Fruit fly (Drosophila melanogaster) whole organism, embryonic: ENCODE measurements around the gene GlyRS.

ENCODE experiments used
- Adf1 ChIP-seq: fragments of 200-800 bp; sonication (Bioruptor generic); IDR thresholded peaks from 2 replicates; pipeline ENCODE4 v1.3.6; 2022; ENCODE audit warnings: missing biosample characterization, missing genetic modification characterization
- CG10209 ChIP-seq: fragments of 200-800 bp; sonication (Bioruptor generic); optimal IDR thresholded peaks from 3 replicates; lab custom pipeline; 2017; ENCODE audit warnings: missing biosample characterization, mild to moderate bottlenecking, missing genetic modification characterization, missing genetic modification reagents
- CG10543 ChIP-seq: fragments of 200-800 bp; sonication (Bioruptor generic); optimal IDR thresholded peaks from 3 replicates; lab custom pipeline; 2017; ENCODE audit warnings: missing biosample characterization, mild to moderate bottlenecking, missing genetic modification characterization, moderate library complexity
- CG12155 ChIP-seq: fragments of 200-800 bp; sonication (Bioruptor generic); optimal IDR thresholded peaks from 3 replicates; lab custom pipeline; 2016; ENCODE audit warnings: missing biosample characterization, missing genetic modification characterization
- CG12236 ChIP-seq: fragments of 200-800 bp; sonication (Bioruptor generic); optimal IDR thresholded peaks from 2 replicates; lab custom pipeline; 2016; ENCODE audit warnings: missing biosample characterization, missing genetic modification characterization
- CG12942 ChIP-seq: fragments of 200-800 bp; sonication (Bioruptor generic); optimal IDR thresholded peaks from 3 replicates; lab custom pipeline; 2016; ENCODE audit warnings: missing biosample characterization, missing genetic modification characterization
- CG2116 ChIP-seq: fragments of 200-800 bp; sonication (Bioruptor generic); optimal IDR thresholded peaks from 3 replicates; lab custom pipeline; 2018; ENCODE audit warnings: missing biosample characterization, mild to moderate bottlenecking, missing genetic modification characterization
- CG2120 ChIP-seq: fragments of 200-800 bp; sonication (Bioruptor generic); optimal IDR thresholded peaks from 3 replicates; lab custom pipeline; 2016; ENCODE audit warnings: missing biosample characterization, missing genetic modification characterization
- CG32767 ChIP-seq: fragments of 200-800 bp; sonication (Bioruptor generic); IDR thresholded peaks from 2 replicates; pipeline ENCODE4 v1.3.6; 2022; ENCODE audit warnings: missing biosample characterization, missing genetic modification characterization
- CG3726 ChIP-seq: fragments of 200-800 bp; sonication (Bioruptor generic); IDR thresholded peaks from 3 replicates; pipeline ENCODE4, ENCODE4 v1.3.6; 2022; ENCODE audit warnings: missing biosample characterization, missing genetic modification characterization
- CG3995 ChIP-seq: fragments of 200-800 bp; sonication (Bioruptor generic); optimal IDR thresholded peaks from 3 replicates; lab custom pipeline; 2016; ENCODE audit warnings: missing biosample characterization, missing genetic modification characterization
- CG4617 ChIP-seq: fragments of 200-800 bp; sonication (Bioruptor generic); optimal IDR thresholded peaks from 3 replicates; lab custom pipeline; 2016; ENCODE audit warnings: missing biosample characterization, missing genetic modification characterization, borderline replicate concordance
- CG4854 ChIP-seq: fragments of 200-800 bp; sonication (Bioruptor generic); optimal IDR thresholded peaks from 2 replicates; lab custom pipeline; 2016; ENCODE audit warnings: missing biosample characterization, missing genetic modification characterization, inconsistent platforms
- CG9437 ChIP-seq: fragments of 200-800 bp; sonication (Bioruptor generic); optimal IDR thresholded peaks from 2 replicates; lab custom pipeline; 2018; ENCODE audit warnings: missing biosample characterization, mild to moderate bottlenecking, missing genetic modification characterization
- CG9797 ChIP-seq: fragments of 200-800 bp; sonication (Bioruptor generic); optimal IDR thresholded peaks from 3 replicates; lab custom pipeline; 2018; ENCODE audit warnings: missing biosample characterization, mild to moderate bottlenecking, missing genetic modification characterization
- CG9932 ChIP-seq: fragments of 200-800 bp; sonication (Bioruptor generic); IDR thresholded peaks from 2 replicates; pipeline ENCODE4 v1.3.6; 2022; ENCODE audit warnings: missing biosample characterization, missing genetic modification characterization
- Dad ChIP-seq: fragments of 200-800 bp; sonication (Bioruptor generic); optimal IDR thresholded peaks from 3 replicates; lab custom pipeline; 2016; ENCODE audit warnings: missing biosample characterization, missing genetic modification characterization
- Doc2 ChIP-seq: fragments of 200-800 bp; sonication (Bioruptor generic); IDR thresholded peaks from 2 replicates; pipeline ENCODE4 v1.3.6; 2022; ENCODE audit warnings: missing biosample characterization, missing genetic modification characterization
- Doc3 ChIP-seq: fragments of 200-800 bp; sonication (Bioruptor generic); IDR thresholded peaks from 3 replicates; pipeline ENCODE4 v1.3.6; 2022; ENCODE audit warnings: missing biosample characterization, missing genetic modification characterization; ENCODE audit not compliant: partially characterized antibody
- E2f1 ChIP-seq: fragments of 200-800 bp; sonication (Bioruptor generic); IDR thresholded peaks from 2 replicates; pipeline ENCODE4 v1.3.6; 2022; ENCODE audit warnings: missing biosample characterization, missing genetic modification characterization
- Eip74EF ChIP-seq, 2 experiments: fragments of 200-800 bp in 1 of 2; fragments of >200 bp in 1 of 2; sonication (Bioruptor generic) in 1 of 2; optimal IDR thresholded peaks; 2 replicates each; lab custom pipeline; 2017 to 2019; ENCODE audit warnings: missing biosample characterization in 2 of 2, missing genetic modification characterization in 2 of 2, mild to moderate bottlenecking in 1 of 2, moderate library complexity in 1 of 2
- Gsc ChIP-seq: fragments of 200-800 bp; sonication (Bioruptor generic); IDR thresholded peaks from 2 replicates; pipeline ENCODE4 v1.3.6; 2022; ENCODE audit warnings: missing biosample characterization, missing genetic modification characterization
- HLH3B ChIP-seq: fragments of 200-800 bp; sonication (Bioruptor generic); IDR thresholded peaks from 2 replicates; pipeline ENCODE4 v1.3.6; 2022; ENCODE audit warnings: missing biosample characterization, missing genetic modification characterization
- HmgD ChIP-seq: fragments of 200-800 bp; sonication (Bioruptor generic); optimal IDR thresholded peaks from 3 replicates; lab custom pipeline; 2016; ENCODE audit warnings: missing biosample characterization, missing genetic modification characterization
- Hr39 ChIP-seq: fragments of >200 bp; optimal IDR thresholded peaks from 2 replicates; lab custom pipeline; 2017
- Hr51 ChIP-seq, 2 experiments: fragments of 200-800 bp; sonication (Bioruptor generic); optimal IDR thresholded peaks; 2 replicates in 1 of 2; 3 replicates in 1 of 2; lab custom pipeline; 2016 to 2018; ENCODE audit warnings: missing biosample characterization in 2 of 2, missing genetic modification characterization in 2 of 2, mild to moderate bottlenecking in 1 of 2, moderate library complexity in 1 of 2
- Lpt ChIP-seq: fragments of >200 bp; optimal IDR thresholded peaks from 2 replicates; lab custom pipeline; 2018; ENCODE audit warnings: missing biosample characterization, missing genetic modification characterization
- Mad ChIP-seq: fragments of 200-800 bp; sonication (Bioruptor generic); optimal IDR thresholded peaks from 2 replicates; lab custom pipeline; 2016; ENCODE audit warnings: missing biosample characterization, missing genetic modification characterization
- Max ChIP-seq: fragments of 200-800 bp; sonication (Bioruptor generic); optimal IDR thresholded peaks from 2 replicates; lab custom pipeline; 2016; ENCODE audit warnings: missing biosample characterization, mild to moderate bottlenecking, missing genetic modification characterization
- Six4 ChIP-seq: fragments of 200-800 bp; sonication (Bioruptor generic); optimal IDR thresholded peaks from 2 replicates; lab custom pipeline; 2016; ENCODE audit warnings: missing biosample characterization, missing genetic modification characterization
- Usf ChIP-seq: fragments of 200-800 bp; sonication (Bioruptor generic); optimal IDR thresholded peaks from 2 replicates; lab custom pipeline; 2017; ENCODE audit warnings: missing genotype, missing biosample characterization, missing genetic modification characterization
- ap ChIP-seq: fragments of 200-800 bp; sonication (Bioruptor generic); IDR thresholded peaks from 2 replicates; pipeline ENCODE4 v1.3.6; 2022; ENCODE audit warnings: missing biosample characterization, missing genetic modification characterization
- ash1 ChIP-seq: fragments of 200-800 bp; sonication (Bioruptor generic); optimal IDR thresholded peaks from 2 replicates; lab custom pipeline; 2018; ENCODE audit warnings: missing biosample characterization, mild to moderate bottlenecking, missing genetic modification characterization
- ato ChIP-seq: fragments of 200-800 bp; sonication (Bioruptor generic); IDR thresholded peaks from 2 replicates; pipeline ENCODE4 v1.3.6; 2022; ENCODE audit warnings: missing biosample characterization, missing genetic modification characterization; ENCODE audit not compliant: partially characterized antibody
- bbx ChIP-seq: fragments of 200-800 bp; sonication (Bioruptor generic); IDR thresholded peaks from 2 replicates; pipeline ENCODE4 v1.3.6; 2022; ENCODE audit warnings: missing biosample characterization, missing genetic modification characterization; ENCODE audit not compliant: partially characterized antibody
- bcd ChIP-seq: fragments of 200-800 bp; sonication (Bioruptor generic); optimal IDR thresholded peaks from 2 replicates; lab custom pipeline; 2017; ENCODE audit warnings: missing biosample characterization, mild to moderate bottlenecking, missing genetic modification characterization
- btn ChIP-seq: fragments of 200-800 bp; sonication (Bioruptor generic); optimal IDR thresholded peaks from 2 replicates; lab custom pipeline; 2016; ENCODE audit warnings: missing biosample characterization, missing genetic modification characterization
- dan ChIP-seq: fragments of 200-800 bp; sonication (Bioruptor generic); IDR thresholded peaks from 2 replicates; pipeline ENCODE4 v1.3.6; 2022; ENCODE audit warnings: missing biosample characterization, missing genetic modification characterization
- ems ChIP-seq: fragments of 200-800 bp; sonication (Bioruptor generic); optimal IDR thresholded peaks from 3 replicates; lab custom pipeline; 2016; ENCODE audit warnings: missing biosample characterization, missing genetic modification characterization
- esg ChIP-seq: fragments of 200-800 bp; sonication (Bioruptor generic); conservative IDR thresholded peaks from 2 replicates; pipeline ENCODE4 v1.3.6; 2022; ENCODE audit warnings: missing biosample characterization, missing genetic modification characterization
- fu2 ChIP-seq: fragments of 200-800 bp; sonication (Bioruptor generic); optimal IDR thresholded peaks from 2 replicates; lab custom pipeline; 2016; ENCODE audit warnings: missing biosample characterization, missing genetic modification characterization
- gce ChIP-seq: fragments of 200-800 bp; sonication (Bioruptor generic); IDR thresholded peaks from 3 replicates; pipeline ENCODE4 v1.3.6; 2022; ENCODE audit warnings: missing biosample characterization, missing genetic modification characterization
- nerfin-2 ChIP-seq: fragments of 200-800 bp; sonication (Bioruptor generic); IDR thresholded peaks from 2 replicates; pipeline ENCODE4 v1.3.6; 2022; ENCODE audit warnings: missing biosample characterization, missing genetic modification characterization; ENCODE audit not compliant: partially characterized antibody
- pb ChIP-seq: fragments of 200-800 bp; sonication (Bioruptor generic); optimal IDR thresholded peaks from 3 replicates; lab custom pipeline; 2016; ENCODE audit warnings: missing biosample characterization, missing genetic modification characterization
- phol ChIP-seq: fragments of 200-800 bp; sonication (Bioruptor generic); optimal IDR thresholded peaks from 3 replicates; lab custom pipeline; 2018; ENCODE audit warnings: missing biosample characterization, mild to moderate bottlenecking, missing genetic modification characterization, moderate library complexity
- rib ChIP-seq: fragments of 200-800 bp; sonication (Bioruptor generic); IDR thresholded peaks from 2 replicates; pipeline ENCODE4 v1.3.6; 2022; ENCODE audit warnings: missing biosample characterization, missing genetic modification characterization
- row ChIP-seq: fragments of 200-800 bp; sonication (Bioruptor generic); IDR thresholded peaks from 3 replicates; pipeline ENCODE4 v1.3.6; 2022; ENCODE audit warnings: missing biosample characterization, missing genetic modification characterization
- schlank ChIP-seq: fragments of 200-800 bp; sonication (Bioruptor generic); optimal IDR thresholded peaks from 2 replicates; lab custom pipeline; 2018; ENCODE audit warnings: missing biosample characterization, mild to moderate bottlenecking, missing genetic modification characterization
- tll ChIP-seq, 2 experiments: fragments of 200-800 bp in 1 of 2; fragments of >200 bp in 1 of 2; sonication (Bioruptor generic) in 1 of 2; optimal IDR thresholded peaks; 2 replicates each; lab custom pipeline; 2017 to 2019; ENCODE audit warnings: missing biosample characterization in 2 of 2, missing genetic modification characterization in 2 of 2, mild to moderate bottlenecking in 1 of 2, moderate library complexity in 1 of 2

The GlyRS gene

DNA sequence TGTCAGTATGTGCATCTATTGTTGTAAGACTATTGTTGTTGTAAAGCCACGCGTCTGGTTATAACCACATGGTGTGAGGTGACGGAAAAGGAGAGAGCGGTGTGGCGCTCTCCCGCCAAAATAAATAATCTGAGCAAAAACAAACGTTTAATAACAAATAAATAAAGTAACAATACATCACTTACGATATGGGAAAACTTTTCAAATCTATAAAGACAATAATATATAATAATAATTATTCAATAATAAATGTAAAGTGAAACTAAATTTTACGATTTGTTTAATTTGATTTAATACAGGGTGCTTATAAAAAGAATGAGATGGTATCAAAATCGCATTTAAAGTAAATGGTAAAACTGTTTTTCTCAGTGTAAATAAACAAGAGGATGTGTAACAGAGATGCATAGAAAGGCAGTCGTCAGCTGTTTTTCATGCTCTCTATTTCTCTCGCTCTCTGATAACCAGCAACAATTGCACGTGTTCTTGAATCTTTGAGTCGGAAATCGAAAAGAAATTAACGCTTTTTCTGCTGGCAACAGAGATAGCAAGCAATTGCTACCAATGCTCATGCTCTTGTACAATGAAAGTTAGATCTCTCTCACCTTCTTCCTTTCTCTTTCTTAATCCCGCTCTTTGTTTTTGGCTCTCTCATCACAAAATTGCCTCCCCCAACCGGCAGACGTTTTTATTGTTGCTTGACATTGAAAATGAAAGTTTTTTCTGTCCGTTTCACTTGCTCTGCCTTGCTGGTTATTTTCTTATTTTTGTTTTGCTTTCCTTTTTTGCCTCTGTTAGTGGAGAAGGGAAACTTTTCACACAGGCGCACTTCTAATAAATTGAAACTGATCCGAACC lies 3.9 kb downstream of the GlyRS start (continued):
- TF ChIP-seq Hr51 (GFP tag; optimal IDR thresholded peaks at IDR 0.05; lab: Kevin White, UChicago): peak in 1 of 2 experiments; percentile 90
- no peak for TF ChIP-seq btn (GFP tag; lab: Kevin White, UChicago)
- TF ChIP-seq Hr39 (lab: Kevin White, UChicago): no peak
- peak; percentile 38 for TF ChIP-seq CG12155 (GFP tag; lab: Kevin White, UChicago)
- TF ChIP-seq CG3726: peak; percentile 71; the same call in 1 of the 3 replicates
- no peak for TF ChIP-seq CG3995 (GFP tag; lab: Kevin White, UChicago)
- no peak for TF ChIP-seq fu2 (GFP tag; lab: Kevin White, UChicago)
- TF ChIP-seq CG2120 (GFP tag; lab: Kevin White, UChicago): peak; percentile 40
- peak in 1 of 2 experiments; percentile 90 for TF ChIP-seq Eip74EF (GFP tag; optimal IDR thresholded peaks at IDR 0.05; lab: Kevin White, UChicago)
- no peak for TF ChIP-seq Doc2
- peak; percentile 74 for TF ChIP-seq CG10209 (GFP tag; lab: Kevin White, UChicago)
- TF ChIP-seq CG4854 (GFP tag; lab: Kevin White, UChicago): no peak
- no peak for TF ChIP-seq Doc3 (GFP tag; lab: Robert Waterston, UW)
- TF ChIP-seq Usf: peak; percentile 10
- peak; percentile 24 for TF ChIP-seq schlank (tag; lab: Kevin White, UChicago)
- TF ChIP-seq CG9437 (GFP tag; lab: Kevin White, UChicago): peak; percentile 78
- no peak for TF ChIP-seq CG9797 (GFP tag; lab: Kevin White, UChicago)
- TF ChIP-seq Lpt: no peak
- TF ChIP-seq CG12942: peak; percentile 61
- TF ChIP-seq tll (GFP tag; optimal IDR thresholded peaks at IDR 0.05; lab: Kevin White, UChicago): peak in 1 of 2 experiments; percentile 32
- TF ChIP-seq gce (GFP tag; lab: Robert Waterston, UW): peak; percentile 91; the same call in 2 of the 3 replicates
- TF ChIP-seq CG12236 (GFP tag; lab: Kevin White, UChicago): no peak
- TF ChIP-seq rib: no peak; the same call in 1 of the 2 replicates
- no peak for TF ChIP-seq ato (GFP tag; lab: Robert Waterston, UW)
- TF ChIP-seq bbx (GFP tag; lab: Robert Waterston, UW): no peak
- peak; percentile 95 for TF ChIP-seq phol (tag; lab: Kevin White, UChicago)
- peak; percentile 93 for TF ChIP-seq E2f1 (GFP tag; lab: Robert Waterston, UW)
- no peak for TF ChIP-seq Mad
- peak; percentile 79 for TF ChIP-seq ap (GFP tag; lab: Robert Waterston, UW)
- no peak for TF ChIP-seq ems (GFP tag; lab: Kevin White, UChicago)
- no peak for TF ChIP-seq CG4617 (GFP tag; lab: Kevin White, UChicago)
- peak; percentile 87 for TF ChIP-seq CG32767
- no peak for TF ChIP-seq Adf1
- peak; percentile 76 for TF ChIP-seq CG2116
- peak; percentile 52 for TF ChIP-seq pb (GFP tag; lab: Kevin White, UChicago)
- peak; percentile 53; the same call in 1 of the 2 replicates for TF ChIP-seq esg
- TF ChIP-seq Six4: peak; percentile 87
- TF ChIP-seq dan: no peak
- TF ChIP-seq row (GFP tag; lab: Robert Waterston, UW): peak; percentile 74
- TF ChIP-seq HmgD: no peak
- TF ChIP-seq Gsc (GFP tag; lab: Robert Waterston, UW): no peak
- TF ChIP-seq CG10543 (GFP tag; lab: Kevin White, UChicago): peak; percentile 82
- peak; percentile 80 for TF ChIP-seq Max
- peak; percentile 91 for TF ChIP-seq HLH3B
- TF ChIP-seq Dad (GFP tag; lab: Kevin White, UChicago): no peak
- TF ChIP-seq ash1 (GFP tag; lab: Kevin White, UChicago): no peak
- TF ChIP-seq nerfin-2 (GFP tag; lab: Robert Waterston, UW): no peak
- TF ChIP-seq CG9932: peak; percentile 52; the same call in 1 of the 2 replicates
- TF ChIP-seq bcd (GFP tag; lab: Kevin White, UChicago): peak; percentile 82
